Worm (Caenorhabditis elegans): ENCODE results near the gene txt-4.

DNA sequence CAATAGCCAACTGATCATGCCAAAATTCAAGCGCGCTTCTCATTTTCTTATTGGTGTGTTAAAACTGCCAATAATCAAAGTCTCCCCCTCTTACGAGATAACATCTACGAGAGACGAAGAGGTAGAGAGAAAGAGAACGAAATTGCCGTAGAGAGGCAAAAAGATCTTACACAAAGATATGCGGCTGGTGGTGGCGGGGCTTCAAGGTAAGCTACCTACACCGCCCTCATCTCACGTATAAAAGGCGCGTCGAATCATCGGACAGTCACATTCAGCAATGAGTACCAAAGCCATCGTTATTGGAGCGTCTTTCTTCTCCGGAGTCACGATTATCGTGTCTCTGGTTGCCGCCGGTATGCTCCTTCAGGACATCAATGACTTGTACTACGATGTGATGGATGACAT, 38.1 kb downstream of the txt-4 start, which contains the start of gene col-107:
- TF ChIP-seq lin-13 (GFP tag; optimal IDR thresholded peaks at IDR 0.05) (no peak), ama-1 (optimal IDR thresholded peaks at IDR 0.05) (peak; percentile 89), lsy-2 (tag; optimal IDR thresholded peaks at IDR 0.05) (no peak), unc-62 (GFP tag; optimal IDR thresholded peaks at IDR 0.05) (no peak), ztf-11 (tag; optimal IDR thresholded peaks at IDR 0.05) (no peak), snpc-4 (tag; optimal IDR thresholded peaks at IDR 0.05) (no peak)

Data from whole organism, L2 larva.